Fruit fly (Drosophila melanogaster) Kc167 (cell line): ENCODE data around the gene CG3168.

Source experiments
- Myc ChIP-seq: fragments of >200 bp; optimal IDR thresholded peaks from 2 replicates; lab custom pipeline; 2017; ENCODE audit warnings: missing external identifiers
- Sin3A ChIP-seq: fragments of >200 bp; optimal IDR thresholded peaks from 2 replicates; lab custom pipeline; 2018; ENCODE audit warnings: missing external identifiers
- h ChIP-seq: fragments of >200 bp; optimal IDR thresholded peaks from 3 replicates; lab custom pipeline; 2018; ENCODE audit warnings: missing external identifiers
- insv ChIP-seq: fragments of >200 bp; optimal IDR thresholded peaks from 3 replicates; lab custom pipeline; 2018; ENCODE audit warnings: missing external identifiers
- psq ChIP-seq: fragments of >200 bp; optimal IDR thresholded peaks from 2 replicates; lab custom pipeline; 2017; ENCODE audit warnings: missing external identifiers
- ttk ChIP-seq: sonication (Bioruptor generic); optimal IDR thresholded peaks from 2 replicates; lab custom pipeline; 2017; ENCODE audit warnings: missing external identifiers

dm6 chrX:6751964-6752363 lies 12.2 kb upstream of the CG3168 start:
- TF ChIP-seq Sin3A (lab: Kevin White, UChicago) (no peak), h (lab: Kevin White, UChicago) (no peak), ttk (lab: Kevin White, UChicago) (no peak), psq (lab: Kevin White, UChicago) (no peak), Myc (lab: Kevin White, UChicago) (no peak), insv (lab: Kevin White, UChicago) (no peak)
